Worm (Caenorhabditis elegans) whole organism, L3 larva: Measurements from ENCODE around the gene irld-65.

Experiments
- R02D3.7 ChIP-seq: fragments of 150-350 bp; optimal IDR thresholded peaks from 2 replicates; lab custom pipeline; 2014; ENCODE audit warnings: missing biosample characterization, missing genetic modification characterization
- ama-1 ChIP-seq: fragments of 150-350 bp; optimal IDR thresholded peaks from 2 replicates; lab custom pipeline; 2018
- fkh-2 ChIP-seq: fragments of 150-350 bp; optimal IDR thresholded peaks from 2 replicates; lab custom pipeline; 2014; ENCODE audit warnings: missing biosample characterization, missing genetic modification reagents, missing genetic modification characterization
- unc-62 ChIP-seq: fragments of 150-350 bp; sonication (generic microtip); optimal IDR thresholded peaks from 4 replicates; lab custom pipeline; 2014; ENCODE audit warnings: missing biosample characterization, missing genetic modification reagents, missing genetic modification characterization

DNA sequence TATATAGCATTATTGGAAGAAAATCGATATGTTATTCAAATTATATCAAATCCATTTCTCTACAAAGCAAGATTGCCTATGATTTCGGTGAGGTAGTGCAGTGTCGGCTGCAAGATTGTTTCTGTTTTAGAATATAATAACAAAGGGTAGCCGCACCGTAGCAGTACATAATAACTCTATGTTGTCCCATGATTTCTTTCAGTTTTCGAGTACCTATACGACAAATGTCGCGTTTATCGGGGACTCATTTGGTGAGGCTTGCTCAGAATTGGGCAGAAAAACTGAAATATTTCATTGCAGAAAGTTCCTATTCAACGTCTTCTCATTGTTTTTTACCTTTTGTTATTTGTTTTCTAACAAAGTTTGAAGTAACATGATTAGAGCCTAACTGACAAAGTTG, 8.7 kb upstream of the irld-65 start, which contains the start of gene srw-79:
- TF ChIP-seq R02D3.7 (tag; lab: Kevin White, UChicago) (no peak), ama-1 (no peak), unc-62 (GFP tag; lab: Kevin White, UChicago) (no peak), fkh-2 (tag; lab: Kevin White, UChicago) (no peak)
